Worm (Caenorhabditis elegans) whole organism, L3 larva: ENCODE data around the gene gpx-7.

Experiments used
- ZK546.5 ChIP-seq: sonication (generic microtip); optimal IDR thresholded peaks from 2 replicates; lab custom pipeline; 2017; ENCODE audit warnings: missing biosample characterization, missing genetic modification characterization
- ceh-82 ChIP-seq: fragments of 150-350 bp; optimal IDR thresholded peaks from 2 replicates; lab custom pipeline; 2014; ENCODE audit warnings: missing biosample characterization, missing genetic modification characterization
- fos-1 ChIP-seq: fragments of 150-350 bp; optimal IDR thresholded peaks from 2 replicates; lab custom pipeline; 2014; ENCODE audit warnings: missing biosample characterization, missing genetic modification characterization
- jun-1 ChIP-seq: fragments of 150-350 bp; optimal IDR thresholded peaks from 2 replicates; lab custom pipeline; 2014; ENCODE audit warnings: missing biosample characterization, missing genetic modification reagents, missing genetic modification characterization
- nhr-23 ChIP-seq: fragments of 150-350 bp; optimal IDR thresholded peaks from 2 replicates; lab custom pipeline; 2014; ENCODE audit warnings: missing biosample characterization, missing genetic modification reagents, missing genetic modification characterization
- nhr-237 ChIP-seq: fragments of 150-350 bp; optimal IDR thresholded peaks from 2 replicates; lab custom pipeline; 2014; ENCODE audit warnings: missing biosample characterization, missing genetic modification characterization
- nhr-28 ChIP-seq: fragments of 150-350 bp; optimal IDR thresholded peaks from 2 replicates; lab custom pipeline; 2014; ENCODE audit warnings: missing biosample characterization, missing genetic modification characterization
- nhr-77 ChIP-seq: fragments of 150-350 bp; optimal IDR thresholded peaks from 2 replicates; lab custom pipeline; 2014; ENCODE audit warnings: missing biosample characterization, missing genetic modification characterization
- pha-4 ChIP-seq: fragments of 150-350 bp; optimal IDR thresholded peaks from 2 replicates; lab custom pipeline; 2014; ENCODE audit warnings: missing biosample characterization, missing genetic modification reagents, missing genetic modification characterization
- skn-1 ChIP-seq: fragments of 150-350 bp; optimal IDR thresholded peaks from 2 replicates; lab custom pipeline; 2014; ENCODE audit warnings: missing biosample characterization, missing genetic modification characterization
- zag-1 ChIP-seq: fragments of 150-350 bp; optimal IDR thresholded peaks from 2 replicates; lab custom pipeline; 2014; ENCODE audit warnings: missing biosample characterization, missing genetic modification characterization
- ztf-11 ChIP-seq: fragments of 150-350 bp; optimal IDR thresholded peaks from 2 replicates; lab custom pipeline; 2014; ENCODE audit warnings: missing biosample characterization, missing genetic modification characterization

ce11 chrX:7800370-7800769 is 790 bp upstream of the gpx-7 start:
- TF ChIP-seq nhr-23, result no peak
- TF ChIP-seq zag-1, result no peak
- TF ChIP-seq jun-1 (tag; lab: Kevin White, UChicago), result no peak
- no peak for TF ChIP-seq ZK546.5 (tag; lab: Kevin White, UChicago)
- no peak for TF ChIP-seq skn-1 (tag; lab: Kevin White, UChicago)
- TF ChIP-seq nhr-237, result no peak
- no peak for TF ChIP-seq fos-1 (tag; lab: Kevin White, UChicago)
- no peak for TF ChIP-seq pha-4 (tag; lab: Kevin White, UChicago)
- no peak for TF ChIP-seq nhr-28
- no peak for TF ChIP-seq nhr-77 (tag; lab: Kevin White, UChicago)
- TF ChIP-seq ceh-82, result no peak
- no peak for TF ChIP-seq ztf-11 (tag; lab: Kevin White, UChicago)
